Worm (Caenorhabditis elegans): ENCODE results near the gene srv-14.

The srv-14 gene

ce11 chrIV:15894133-15894532 is at the start of gene srv-14:
Gene srv-14, minus strand, starts transcription at chrIV:15894233.
- TF ChIP-seq nfya-1 (tag; optimal IDR thresholded peaks at IDR 0.05; ENCODE audit: insufficient read depth) (no peak), ceh-28 (tag; optimal IDR thresholded peaks at IDR 0.05) (no peak), ceh-9 (tag; optimal IDR thresholded peaks at IDR 0.05) (no peak), pha-4 (tag; optimal IDR thresholded peaks at IDR 0.05) (no peak), jun-1 (tag; optimal IDR thresholded peaks at IDR 0.05) (no peak), egl-27 (tag; optimal IDR thresholded peaks at IDR 0.05) (no peak), nhr-11 (tag; optimal IDR thresholded peaks at IDR 0.05) (no peak), aly-2 (tag; optimal IDR thresholded peaks at IDR 0.05) (no peak), fkh-10 (GFP tag; optimal IDR thresholded peaks at IDR 0.05) (no peak), mdl-1 (tag; optimal IDR thresholded peaks at IDR 0.05) (no peak), pqm-1 (tag; optimal IDR thresholded peaks at IDR 0.05) (no peak), nhr-67 (tag; optimal IDR thresholded peaks at IDR 0.05) (no peak), ZK546.5 (tag; optimal IDR thresholded peaks at IDR 0.05) (no peak), ztf-4 (tag; optimal IDR thresholded peaks at IDR 0.05) (no peak), snpc-4 (tag; optimal IDR thresholded peaks at IDR 0.05) (no peak), nhr-43 (tag; optimal IDR thresholded peaks at IDR 0.05; ENCODE audit: poor library complexity, severe bottlenecking) (no peak), nhr-77 (tag; optimal IDR thresholded peaks at IDR 0.05) (no peak)

ce11 chrIV:15941403-15941802 is 47.4 kb upstream of the srv-14 start, which contains the start of gene Y105C5B.11:
Gene Y105C5B.11, minus strand, starts transcription at chrIV:15941503.
- TF ChIP-seq lin-39 (tag; optimal IDR thresholded peaks at IDR 0.05) (no peak), egl-5 (tag; optimal IDR thresholded peaks at IDR 0.05) (no peak), tbx-2 (tag; optimal IDR thresholded peaks at IDR 0.05) (no peak), daf-12 (tag; optimal IDR thresholded peaks at IDR 0.05) (no peak), nhr-25 (tag; optimal IDR thresholded peaks at IDR 0.05) (no peak), elt-2 (tag; optimal IDR thresholded peaks at IDR 0.05) (no peak), elt-3 (tag; optimal IDR thresholded peaks at IDR 0.05) (no peak), mml-1 (tag; optimal IDR thresholded peaks at IDR 0.05) (no peak), nhr-11 (tag; optimal IDR thresholded peaks at IDR 0.05) (no peak), ZK546.5 (tag; optimal IDR thresholded peaks at IDR 0.05) (no peak), nfya-1 (tag; optimal IDR thresholded peaks at IDR 0.05; ENCODE audit: insufficient read depth) (no peak), ceh-82 (tag; optimal IDR thresholded peaks at IDR 0.05) (no peak), nhr-237 (tag; optimal IDR thresholded peaks at IDR 0.05) (no peak), nhr-23 (tag; optimal IDR thresholded peaks at IDR 0.05) (no peak), ceh-9 (tag; optimal IDR thresholded peaks at IDR 0.05) (no peak), ceh-16 (tag; optimal IDR thresholded peaks at IDR 0.05) (no peak), ztf-11 (tag; optimal IDR thresholded peaks at IDR 0.05) (no peak)

ce11 chrIV:15940811-15941210 is 46.8 kb upstream of the srv-14 start:
- TF ChIP-seq ztf-11 (tag; optimal IDR thresholded peaks at IDR 0.05) (no peak), ceh-9 (tag; optimal IDR thresholded peaks at IDR 0.05) (no peak), eor-1 (tag; optimal IDR thresholded peaks at IDR 0.05) (no peak), hmg-11 (tag; optimal IDR thresholded peaks at IDR 0.05) (no peak), ztf-4 (tag; optimal IDR thresholded peaks at IDR 0.05) (no peak), mml-1 (tag; optimal IDR thresholded peaks at IDR 0.05) (no peak), ceh-16 (tag; optimal IDR thresholded peaks at IDR 0.05) (no peak), lin-15B (tag; optimal IDR thresholded peaks at IDR 0.05) (no peak), ceh-82 (tag; optimal IDR thresholded peaks at IDR 0.05) (no peak), unc-62 (GFP tag; optimal IDR thresholded peaks at IDR 0.05) (no peak), elt-3 (tag; optimal IDR thresholded peaks at IDR 0.05) (no peak)

- TF ChIP-seq ceh-9 (tag; optimal IDR thresholded peaks at IDR 0.05) = no peak
- TF ChIP-seq tbx-2 (tag; optimal IDR thresholded peaks at IDR 0.05) = no peak
These were observed 44.4 kb upstream of the srv-14 start for ce11 chrIV:15938471-15938870.

- TF ChIP-seq fkh-10 (GFP tag; optimal IDR thresholded peaks at IDR 0.05) (no peak), tbx-2 (tag; optimal IDR thresholded peaks at IDR 0.05) (no peak), nhr-11 (tag; optimal IDR thresholded peaks at IDR 0.05) (no peak), aly-2 (tag; optimal IDR thresholded peaks at IDR 0.05) (no peak), nhr-25 (tag; optimal IDR thresholded peaks at IDR 0.05) (no peak), unc-39 (tag; optimal IDR thresholded peaks at IDR 0.05) (no peak), nhr-237 (tag; optimal IDR thresholded peaks at IDR 0.05) (no peak), ZK546.5 (tag; optimal IDR thresholded peaks at IDR 0.05) (no peak), nhr-23 (tag; optimal IDR thresholded peaks at IDR 0.05) (no peak), mdl-1 (tag; optimal IDR thresholded peaks at IDR 0.05) (no peak), mml-1 (tag; optimal IDR thresholded peaks at IDR 0.05) (no peak), ztf-4 (tag; optimal IDR thresholded peaks at IDR 0.05) (no peak), lsy-12 (tag; optimal IDR thresholded peaks at IDR 0.05) (no peak)
These were observed 43.1 kb upstream of the srv-14 start for ce11 chrIV:15937088-15937487.
